Worm (Caenorhabditis elegans): ENCODE results near the gene Y40B10B.1.

The Y40B10B.1 gene

DNA sequence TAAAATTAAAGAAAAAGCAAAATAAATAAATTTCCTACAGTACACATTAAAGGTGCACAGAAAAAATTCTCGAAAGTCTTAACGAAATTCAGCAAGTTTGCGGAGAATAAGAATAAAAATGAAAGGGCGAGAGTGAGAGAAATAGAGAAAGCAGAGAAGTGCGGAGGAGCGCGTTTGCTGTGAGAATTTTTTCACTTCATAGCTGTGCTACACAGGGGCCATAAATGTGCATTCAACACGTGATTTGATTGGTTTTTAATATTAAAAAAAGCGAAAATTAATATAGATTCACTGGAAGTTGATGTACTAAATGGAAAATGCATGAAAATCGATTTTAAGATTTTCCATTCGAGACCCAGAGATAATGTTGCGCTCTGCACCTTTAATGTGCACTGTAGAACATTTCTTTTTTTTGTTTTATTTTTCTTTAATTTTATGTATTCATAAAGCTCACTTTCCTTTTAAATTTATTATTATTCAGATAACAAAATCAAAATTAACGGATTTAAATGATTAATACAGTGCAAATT is 43.3 kb downstream of the Y40B10B.1 start, which contains the start of gene Y32G9A.2 (continued):
- peak; percentile 49 for TF ChIP-seq nhr-20 (tag; optimal IDR thresholded peaks at IDR 0.05)
- TF ChIP-seq lin-39 (tag; optimal IDR thresholded peaks at IDR 0.05), result no peak
- TF ChIP-seq fkh-4 (tag; optimal IDR thresholded peaks at IDR 0.05; ENCODE audit: borderline replicate concordance), result no peak
- no peak for TF ChIP-seq hlh-4 (tag; optimal IDR thresholded peaks at IDR 0.05)
- no peak for TF ChIP-seq mdl-1 (tag; optimal IDR thresholded peaks at IDR 0.05)
- peak; percentile 62 to 64 for TF ChIP-seq efl-1 (optimal IDR thresholded peaks at IDR 0.05)
- peak; percentile 59 to 94 for TF ChIP-seq efl-1 (GFP tag; optimal IDR thresholded peaks at IDR 0.05 in 1 of 2)
- no peak for TF ChIP-seq pag-3 (tag; optimal IDR thresholded peaks at IDR 0.05; ENCODE audit: borderline replicate concordance, insufficient read depth)
- TF ChIP-seq lin-13 (GFP tag; optimal IDR thresholded peaks at IDR 0.05), result peak; percentile 35
- no peak for TF ChIP-seq sox-4 (tag; optimal IDR thresholded peaks at IDR 0.05)
- TF ChIP-seq ceh-82 (tag; optimal IDR thresholded peaks at IDR 0.05), result peak in 1 of 3 experiments; percentile 36
- TF ChIP-seq elt-2 (tag; optimal IDR thresholded peaks at IDR 0.05), result no peak
- peak in 1 of 2 experiments; percentile 72 for TF ChIP-seq lsy-2 (tag; optimal IDR thresholded peaks at IDR 0.05)
- peak; percentile 16 for TF ChIP-seq nhr-77 (tag; optimal IDR thresholded peaks at IDR 0.05)

DNA sequence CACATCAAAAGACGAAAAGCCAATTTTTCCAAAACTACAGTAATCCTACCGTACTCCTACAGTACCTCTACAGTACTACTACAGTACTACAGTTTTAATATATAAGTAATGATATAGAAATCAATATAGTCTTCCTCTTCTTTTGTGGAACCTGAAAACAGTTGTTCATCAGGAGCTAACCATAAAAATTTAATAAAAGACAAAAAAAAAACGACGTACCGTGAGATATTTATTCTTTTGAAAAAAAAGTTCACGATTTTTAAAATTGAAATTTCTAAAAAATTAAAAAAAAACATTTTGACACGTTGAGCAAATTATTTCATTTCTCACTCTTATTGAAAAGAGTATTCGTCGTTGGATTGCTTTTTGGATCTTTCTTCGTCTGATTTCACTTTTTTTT is 50.3 kb downstream of the Y40B10B.1 start, which contains the start of gene Y32G9A.3:
Gene Y32G9A.3 (plus strand): TSS at position 301 of the 400 bp plus-strand sequence.
- TF ChIP-seq jun-1 (tag; optimal IDR thresholded peaks at IDR 0.05) (no peak), C04F5.9 (tag; optimal IDR thresholded peaks at IDR 0.05) (no peak)
